Worm (Caenorhabditis elegans) whole organism, late embryonic: ENCODE results near the gene T26A8.4.

Experiments used
- ets-4 ChIP-seq: sonication (generic microtip); optimal IDR thresholded peaks from 2 replicates; lab custom pipeline; 2016; ENCODE audit warnings: missing genetic modification characterization, missing compliant biosample characterization
- pha-2 ChIP-seq: sonication (generic microtip); optimal IDR thresholded peaks from 2 replicates; lab custom pipeline; 2017; ENCODE audit warnings: mild to moderate bottlenecking, missing genetic modification characterization, missing compliant biosample characterization
- pqm-1 ChIP-seq: sonication (generic microtip); optimal IDR thresholded peaks from 2 replicates; lab custom pipeline; 2016; ENCODE audit warnings: missing genetic modification characterization, missing compliant biosample characterization

DNA sequence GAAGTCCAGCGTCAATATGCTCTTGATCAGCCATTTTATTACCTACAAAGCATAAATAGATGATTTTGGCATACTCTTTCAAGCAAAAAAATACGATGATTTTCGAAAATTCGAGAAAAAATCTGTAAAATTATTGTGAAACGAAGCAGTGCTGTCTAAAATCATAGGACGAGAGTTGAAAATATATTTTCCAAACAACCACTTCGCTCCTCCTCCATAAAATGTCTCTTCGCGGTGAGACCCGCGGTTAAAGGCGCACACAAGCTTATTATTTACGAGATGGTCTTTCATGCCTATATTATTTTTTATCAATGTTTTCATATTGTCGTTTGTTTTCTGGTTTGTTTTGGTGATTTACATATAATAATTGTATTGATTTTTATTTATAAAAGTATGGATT, 53.4 kb downstream of the T26A8.4 start, which contains the start of gene nap-1:
- TF ChIP-seq pha-2 (tag; lab: Kevin White, UChicago) = no peak
- no peak for TF ChIP-seq ets-4
- no peak for TF ChIP-seq pqm-1 (tag; lab: Kevin White, UChicago)
